Fruit fly (Drosophila melanogaster) S2 (cell line): ENCODE results near the gene CG11699.

ENCODE experiments used
- CG8478 ChIP-seq: fragments of >200 bp; optimal IDR thresholded peaks from 2 replicates; lab custom pipeline; 2018
- CTCF ChIP-seq, 2 experiments: fragments of >200 bp; optimal IDR thresholded peaks; 2 replicates each; lab custom pipeline; 2018

dm6 chrX:11580200-11580840, 9.9 kb downstream of the CG11699 start, which contains the start of gene nod:
- no peak for TF ChIP-seq CG8478 (lab: Kevin White, UChicago)
- TF ChIP-seq CTCF (optimal IDR thresholded peaks at IDR 0.05; lab: Kevin White, UChicago) = peak; percentile 62
